Worm (Caenorhabditis elegans): Measurements from ENCODE around the gene C28D4.5.
A peak's percentile ranks its signal among the peaks of the same experiment; 100 is the strongest.

Gene C28D4.5

DNA sequence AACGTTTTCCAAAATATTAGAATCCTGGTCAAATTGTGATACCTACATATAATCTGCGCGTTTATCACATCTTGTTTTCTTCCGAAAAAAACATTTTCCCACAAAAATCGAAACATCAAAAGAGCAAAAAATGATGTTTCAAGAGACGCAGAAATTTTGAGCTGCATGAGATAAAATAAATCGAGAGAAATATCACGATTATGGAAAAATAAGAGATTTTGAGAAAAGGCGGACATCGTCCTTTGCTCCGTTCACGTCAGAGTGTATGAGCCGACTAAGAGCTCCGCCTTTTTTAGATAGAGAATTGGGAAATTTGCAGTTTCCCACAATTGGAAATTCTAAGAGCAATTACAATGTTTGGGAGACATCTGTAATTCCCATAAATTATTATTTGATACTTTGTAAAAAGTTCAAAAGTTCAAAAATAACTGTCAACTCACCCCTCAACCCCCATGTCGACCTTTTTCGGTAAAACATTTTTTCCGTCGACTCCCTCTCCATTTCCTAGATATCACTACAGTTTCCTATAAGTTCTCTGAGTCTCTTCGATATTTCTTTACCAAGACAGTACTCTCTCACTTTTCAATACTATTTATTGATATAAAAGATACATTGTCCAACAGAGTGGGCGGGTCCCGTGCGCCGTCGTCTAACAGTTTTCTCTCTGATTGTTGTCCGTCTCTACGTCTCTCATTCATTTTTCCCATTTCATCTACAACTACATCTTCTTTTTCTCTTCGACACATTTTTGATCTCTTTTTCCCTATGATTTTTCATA is 10.2 kb upstream of the C28D4.5 start (continued):
- peak; percentile 61 for TF ChIP-seq nhr-71 (tag; optimal IDR thresholded peaks at IDR 0.05)
- peak; percentile 15 for TF ChIP-seq snpc-4 (tag; optimal IDR thresholded peaks at IDR 0.05)
- no peak for TF ChIP-seq sptf-1 (tag; optimal IDR thresholded peaks at IDR 0.05)
- no peak for TF ChIP-seq hpl-2 (GFP tag; optimal IDR thresholded peaks at IDR 0.05)
- TF ChIP-seq lsy-2 (tag; optimal IDR thresholded peaks at IDR 0.05), result peak; percentile 29 to 57
- TF ChIP-seq sox-4 (tag; optimal IDR thresholded peaks at IDR 0.05), result no peak
- peak; percentile 41 for TF ChIP-seq ztf-4 (tag; optimal IDR thresholded peaks at IDR 0.05)
- TF ChIP-seq irx-1 (tag; optimal IDR thresholded peaks at IDR 0.05), result peak; percentile 0
- peak; percentile 70 for TF ChIP-seq lin-14 (GFP tag; optimal IDR thresholded peaks at IDR 0.05)
- TF ChIP-seq elt-3 (tag; optimal IDR thresholded peaks at IDR 0.05), result peak in 2 of 6 experiments; percentile 78 to 85
- TF ChIP-seq dpl-1 (GFP tag; optimal IDR thresholded peaks at IDR 0.05), result peak in 2 of 3 experiments; percentile 2 to 17
- no peak for TF ChIP-seq tlp-1 (tag; optimal IDR thresholded peaks at IDR 0.05)
- peak; percentile 76 for TF ChIP-seq snu-23 (GFP tag; optimal IDR thresholded peaks at IDR 0.05)
- TF ChIP-seq efl-1 (optimal IDR thresholded peaks at IDR 0.05), result peak; percentile 15 to 32
- TF ChIP-seq efl-1 (GFP tag; optimal IDR thresholded peaks at IDR 0.05 in 1 of 2), result no peak
- TF ChIP-seq nhr-77 (tag; optimal IDR thresholded peaks at IDR 0.05), result peak; percentile 6
- TF ChIP-seq pax-3 (tag; optimal IDR thresholded peaks at IDR 0.05), result no peak
- no peak for TF ChIP-seq ets-5 (GFP tag; IDR thresholded peaks at IDR 0.05)
- no peak for TF ChIP-seq ces-1 (GFP tag; optimal IDR thresholded peaks at IDR 0.05)
- TF ChIP-seq C16A3.4 (tag; optimal IDR thresholded peaks at IDR 0.05), result peak; percentile 25
- no peak for TF ChIP-seq ama-1 (optimal IDR thresholded peaks at IDR 0.05)
- TF ChIP-seq pqm-1 (tag; optimal IDR thresholded peaks at IDR 0.05), result no peak
- TF ChIP-seq jun-1 (tag; optimal IDR thresholded peaks at IDR 0.05), result no peak
- TF ChIP-seq mep-1 (tag; optimal IDR thresholded peaks at IDR 0.05), result peak; percentile 43
- no peak for TF ChIP-seq C34B4.2 (tag; optimal IDR thresholded peaks at IDR 0.05)
- no peak for TF ChIP-seq F16B12.6 (tag; optimal IDR thresholded peaks at IDR 0.05)
- TF ChIP-seq fkh-4 (tag; optimal IDR thresholded peaks at IDR 0.05; ENCODE audit: borderline replicate concordance), result no peak
- TF ChIP-seq vab-15 (tag; optimal IDR thresholded peaks at IDR 0.05), result no peak
- TF ChIP-seq hlh-17 (GFP tag; optimal IDR thresholded peaks at IDR 0.05; ENCODE audit: borderline replicate concordance), result no peak
- TF ChIP-seq unc-130 (tag; optimal IDR thresholded peaks at IDR 0.05), result no peak
- no peak for TF ChIP-seq lin-13 (GFP tag; optimal IDR thresholded peaks at IDR 0.05)
- peak; percentile 28 for TF ChIP-seq nhr-19 (GFP tag; conservative IDR thresholded peaks at IDR 0.05)
- TF ChIP-seq hlh-4 (tag; optimal IDR thresholded peaks at IDR 0.05), result no peak
- TF ChIP-seq aly-2 (tag; optimal IDR thresholded peaks at IDR 0.05), result no peak
- TF ChIP-seq blmp-1 (tag; optimal IDR thresholded peaks at IDR 0.05), result peak; percentile 80
- TF ChIP-seq ztf-11 (tag; optimal IDR thresholded peaks at IDR 0.05), result no peak
- TF ChIP-seq grh-1 (GFP tag; IDR thresholded peaks at IDR 0.05), result no peak
- TF ChIP-seq lin-39 (tag; optimal IDR thresholded peaks at IDR 0.05), result no peak

DNA sequence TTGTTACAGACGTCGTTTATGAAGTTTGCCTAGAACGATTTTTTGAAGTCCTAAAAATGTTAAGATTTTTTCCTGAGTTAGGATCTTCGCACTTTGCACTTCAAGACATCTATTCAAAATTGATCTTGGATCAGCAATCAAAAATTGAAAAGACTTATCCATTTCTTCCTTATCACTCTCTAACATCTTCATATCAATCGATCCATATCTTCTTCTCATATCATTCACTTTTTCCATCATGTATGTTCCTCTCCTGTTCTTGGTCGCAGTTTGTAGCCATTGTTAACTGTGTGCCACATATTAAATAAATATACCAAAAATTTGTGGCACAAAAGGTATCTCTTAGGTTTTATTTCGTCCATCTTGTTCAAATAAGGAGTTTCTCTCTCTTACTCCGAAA is 9.1 kb upstream of the C28D4.5 start:
- TF ChIP-seq blmp-1 (tag; optimal IDR thresholded peaks at IDR 0.05), result peak; percentile 58
- no peak for TF ChIP-seq lsy-2 (tag; optimal IDR thresholded peaks at IDR 0.05)
- no peak for TF ChIP-seq sptf-1 (tag; optimal IDR thresholded peaks at IDR 0.05)
- TF ChIP-seq ceh-8 (GFP tag; optimal IDR thresholded peaks at IDR 0.05), result no peak
- no peak for TF ChIP-seq egl-27 (tag; optimal IDR thresholded peaks at IDR 0.05)
- no peak for TF ChIP-seq sup-37 (GFP tag; optimal IDR thresholded peaks at IDR 0.05)
- peak in 4 of 6 experiments; percentile 37 to 50 (median 44) for TF ChIP-seq elt-3 (tag; optimal IDR thresholded peaks at IDR 0.05)
- TF ChIP-seq tbx-2 (tag; optimal IDR thresholded peaks at IDR 0.05), result no peak
- no peak for TF ChIP-seq aha-1 (tag; optimal IDR thresholded peaks at IDR 0.05)
- TF ChIP-seq grh-1 (GFP tag; IDR thresholded peaks at IDR 0.05), result no peak

Measured in whole organism, L1 larva.